Worm (Caenorhabditis elegans) whole organism, late embryonic: ENCODE data around the gene ZK228.1.
A peak's percentile ranks its signal among the peaks of the same experiment; 100 is the strongest.

ENCODE experiments used
- C38D4.7 ChIP-seq: fragments of 200-800 bp; sonication (Bioruptor generic); optimal IDR thresholded peaks from 2 replicates; lab custom pipeline; 2018; ENCODE audit warnings: mild to moderate bottlenecking, missing genetic modification characterization, moderate library complexity, missing compliant biosample characterization
- F13H6.1 ChIP-seq: sonication (generic microtip); optimal IDR thresholded peaks from 2 replicates; lab custom pipeline; 2016; ENCODE audit warnings: missing genetic modification characterization, missing compliant biosample characterization
- K02D7.2 ChIP-seq: sonication (generic microtip); optimal IDR thresholded peaks from 2 replicates; lab custom pipeline; 2017; ENCODE audit warnings: mild to moderate bottlenecking, missing genetic modification characterization, missing compliant biosample characterization
- K09A11.1 ChIP-seq: sonication (generic microtip); optimal IDR thresholded peaks from 2 replicates; lab custom pipeline; 2017; ENCODE audit warnings: antibody characterized with exemption, mild to moderate bottlenecking, missing genetic modification characterization, missing compliant biosample characterization; ENCODE audit not compliant: insufficient read depth
- ama-1 ChIP-seq: fragments of 150-350 bp; optimal IDR thresholded peaks from 2 replicates; lab custom pipeline; 2014
- ceh-14 ChIP-seq: sonication (generic microtip); optimal IDR thresholded peaks from 2 replicates; lab custom pipeline; 2016; ENCODE audit warnings: missing genotype, missing genetic modification characterization, missing compliant biosample characterization
- ceh-19 ChIP-seq: fragments of 200-800 bp; sonication (Bioruptor generic); optimal IDR thresholded peaks from 2 replicates; lab custom pipeline; 2018; ENCODE audit warnings: mild to moderate bottlenecking, missing genetic modification characterization, missing compliant biosample characterization
- ceh-2 ChIP-seq: sonication (generic microtip); optimal IDR thresholded peaks from 2 replicates; lab custom pipeline; 2016; ENCODE audit warnings: missing genotype, missing genetic modification characterization, missing compliant biosample characterization
- ceh-30 ChIP-seq: fragments of 150-350 bp; optimal IDR thresholded peaks from 2 replicates; lab custom pipeline; 2014; ENCODE audit warnings: missing biosample characterization, missing genetic modification characterization
- ceh-31 ChIP-seq: sonication (generic microtip); optimal IDR thresholded peaks from 2 replicates; lab custom pipeline; 2016; ENCODE audit warnings: missing genetic modification characterization, missing compliant biosample characterization
- ceh-34 ChIP-seq: sonication (generic microtip); optimal IDR thresholded peaks from 2 replicates; lab custom pipeline; 2016; ENCODE audit warnings: mild to moderate bottlenecking, missing genetic modification characterization, missing compliant biosample characterization
- ceh-48 ChIP-seq: sonication (generic microtip); optimal IDR thresholded peaks from 2 replicates; lab custom pipeline; 2016; ENCODE audit warnings: missing genetic modification characterization, inconsistent platforms, missing compliant biosample characterization
- ceh-9 ChIP-seq: sonication (generic microtip); optimal IDR thresholded peaks from 2 replicates; lab custom pipeline; 2016; ENCODE audit warnings: mild to moderate bottlenecking, missing genetic modification characterization, inconsistent platforms, missing compliant biosample characterization
- elt-2 ChIP-seq: sonication (generic microtip); optimal IDR thresholded peaks from 2 replicates; lab custom pipeline; 2016; ENCODE audit warnings: missing genetic modification reagents, missing genetic modification characterization, missing compliant biosample characterization
- elt-4 ChIP-seq: sonication (generic microtip); optimal IDR thresholded peaks from 2 replicates; lab custom pipeline; 2016; ENCODE audit warnings: missing genetic modification characterization, missing compliant biosample characterization
- eyg-1 ChIP-seq: sonication (generic microtip); optimal IDR thresholded peaks from 2 replicates; lab custom pipeline; 2016; ENCODE audit warnings: missing genotype, missing genetic modification characterization, missing compliant biosample characterization
- fax-1 ChIP-seq: sonication (generic microtip); optimal IDR thresholded peaks from 2 replicates; lab custom pipeline; 2016; ENCODE audit warnings: missing genotype, missing genetic modification characterization, missing compliant biosample characterization
- fkh-10 ChIP-seq: fragments of 150-350 bp; optimal IDR thresholded peaks from 2 replicates; lab custom pipeline; 2014; ENCODE audit warnings: missing biosample characterization, missing genetic modification reagents, missing genetic modification characterization
- fkh-6 ChIP-seq: sonication (generic microtip); optimal IDR thresholded peaks from 2 replicates; lab custom pipeline; 2016; ENCODE audit warnings: missing genetic modification characterization, missing compliant biosample characterization
- gmeb-2 ChIP-seq: sonication (generic microtip); optimal IDR thresholded peaks from 2 replicates; lab custom pipeline; 2016; ENCODE audit warnings: missing genetic modification characterization, inconsistent platforms, missing compliant biosample characterization
- hlh-15 ChIP-seq: sonication (generic microtip); optimal IDR thresholded peaks from 2 replicates; lab custom pipeline; 2016; ENCODE audit warnings: missing genetic modification characterization, missing compliant biosample characterization
- hlh-6 ChIP-seq: sonication (generic microtip); optimal IDR thresholded peaks from 2 replicates; lab custom pipeline; 2016; ENCODE audit warnings: missing genotype, missing genetic modification characterization, missing compliant biosample characterization
- hlh-8 ChIP-seq: sonication (generic microtip); optimal IDR thresholded peaks from 2 replicates; lab custom pipeline; 2016; ENCODE audit warnings: missing genotype, missing genetic modification characterization, missing compliant biosample characterization
- nfya-1 ChIP-seq: sonication (generic microtip); optimal IDR thresholded peaks from 2 replicates; lab custom pipeline; 2017; ENCODE audit warnings: missing genetic modification characterization, mild to moderate bottlenecking, missing compliant biosample characterization, antibody characterized with exemption, moderate library complexity
- nhr-232 ChIP-seq: sonication (generic microtip); optimal IDR thresholded peaks from 2 replicates; lab custom pipeline; 2016; ENCODE audit warnings: missing genetic modification characterization, missing compliant biosample characterization
- pag-3 ChIP-seq: sonication (generic microtip); optimal IDR thresholded peaks from 2 replicates; lab custom pipeline; 2016; ENCODE audit warnings: missing compliant biosample characterization, missing genetic modification characterization, borderline replicate concordance
- pat-9 ChIP-seq: fragments of 200-800 bp; sonication (Bioruptor generic); optimal IDR thresholded peaks from 2 replicates; lab custom pipeline; 2018; ENCODE audit warnings: mild to moderate bottlenecking, missing genetic modification characterization, moderate library complexity, missing compliant biosample characterization
- pqm-1 ChIP-seq: sonication (generic microtip); optimal IDR thresholded peaks from 2 replicates; lab custom pipeline; 2016; ENCODE audit warnings: missing genetic modification characterization, missing compliant biosample characterization
- pros-1 ChIP-seq: fragments of 150-350 bp; optimal IDR thresholded peaks from 2 replicates; lab custom pipeline; 2014; ENCODE audit warnings: missing biosample characterization, missing genetic modification reagents, missing genetic modification characterization
- ref-2 ChIP-seq: sonication (generic microtip); optimal IDR thresholded peaks from 2 replicates; lab custom pipeline; 2016; ENCODE audit warnings: missing genetic modification characterization, missing compliant biosample characterization
- rnt-1 ChIP-seq: sonication (generic microtip); optimal IDR thresholded peaks from 2 replicates; lab custom pipeline; 2016; ENCODE audit warnings: missing genetic modification characterization, missing compliant biosample characterization
- sdc-2 ChIP-seq: sonication (generic microtip); optimal IDR thresholded peaks from 2 replicates; lab custom pipeline; 2016; ENCODE audit warnings: missing genotype, missing genetic modification characterization, missing compliant biosample characterization
- sox-2 ChIP-seq: fragments of 200-800 bp; sonication (Bioruptor generic); IDR thresholded peaks from 2 replicates; pipeline ENCODE4 v1.3.6; 2022; ENCODE audit warnings: missing genetic modification reagents, missing genetic modification characterization, missing compliant biosample characterization
- sox-4 ChIP-seq: sonication (generic microtip); optimal IDR thresholded peaks from 2 replicates; lab custom pipeline; 2017; ENCODE audit warnings: mild to moderate bottlenecking, missing genetic modification characterization, inconsistent platforms, missing compliant biosample characterization
- tbx-2 ChIP-seq: sonication (generic microtip); optimal IDR thresholded peaks from 2 replicates; lab custom pipeline; 2016; ENCODE audit warnings: missing genetic modification characterization, missing compliant biosample characterization
- tbx-7 ChIP-seq: sonication (generic microtip); optimal IDR thresholded peaks from 2 replicates; lab custom pipeline; 2016; ENCODE audit warnings: missing genotype, missing genetic modification characterization, missing compliant biosample characterization
- unc-3 ChIP-seq, 2 experiments: fragments of 200-800 bp in 1 of 2; sonication (Bioruptor generic) in 1 of 2; sonication (generic microtip) in 1 of 2; conservative IDR thresholded peaks in 1 of 2; optimal IDR thresholded peaks in 1 of 2; 2 replicates each; pipeline versions ENCODE4 v1.3.6 to Lab custom; 2016 to 2022; ENCODE audit warnings: missing compliant biosample characterization in 2 of 2, missing genetic modification characterization in 2 of 2, missing genetic modification reagents in 1 of 2
- unc-42 ChIP-seq: sonication (generic microtip); optimal IDR thresholded peaks from 2 replicates; lab custom pipeline; 2016; ENCODE audit warnings: missing genotype, missing genetic modification characterization, missing compliant biosample characterization
- unc-86 ChIP-seq: sonication (generic microtip); optimal IDR thresholded peaks from 2 replicates; lab custom pipeline; 2016; ENCODE audit warnings: missing genetic modification characterization, missing compliant biosample characterization
- ztf-16 ChIP-seq: sonication (generic microtip); optimal IDR thresholded peaks from 2 replicates; lab custom pipeline; 2017; ENCODE audit warnings: missing genetic modification characterization, missing compliant biosample characterization

ZK228.1 gene

ce11 chrV:18476090-18476489, 31.9 kb downstream of the ZK228.1 start, which contains the start of gene srh-179:
srh-179 (plus strand) TSS chrV:18476390.
- TF ChIP-seq ztf-16 (tag; lab: Kevin White, UChicago) (no peak), hlh-8 (tag; lab: Kevin White, UChicago) (no peak), K02D7.2 (tag; lab: Kevin White, UChicago) (no peak), tbx-2 (tag; lab: Kevin White, UChicago) (no peak), pat-9 (no peak), hlh-6 (tag; lab: Kevin White, UChicago) (no peak), sox-4 (tag; lab: Kevin White, UChicago) (no peak), ceh-31 (no peak), F13H6.1 (tag; lab: Kevin White, UChicago) (no peak), hlh-15 (no peak), ama-1 (lab: Kevin White, UChicago) (no peak), ceh-30 (no peak), tbx-7 (tag; lab: Kevin White, UChicago) (no peak), sox-2 (GFP tag; lab: Robert Waterston, UW) (no peak), ceh-9 (tag; lab: Kevin White, UChicago) (no peak), ceh-2 (tag; lab: Kevin White, UChicago) (no peak)

ce11 chrV:18480231-18480630, 36.0 kb downstream of the ZK228.1 start, which contains the start of gene srh-178:
srh-178 (minus strand) TSS chrV:18480331.
- TF ChIP-seq nhr-232 (tag; lab: Kevin White, UChicago) (no peak), ref-2 (tag; lab: Kevin White, UChicago) (no peak), hlh-8 (tag; lab: Kevin White, UChicago) (no peak), fkh-10 (no peak), ceh-31 (no peak), C38D4.7 (GFP tag; lab: Kevin White, UChicago) (no peak), K09A11.1 (tag; lab: Kevin White, UChicago) (no peak), ceh-30 (no peak)

- TF ChIP-seq elt-4 (tag; lab: Kevin White, UChicago) (no peak), sdc-2 (tag; lab: Kevin White, UChicago) (no peak), ceh-14 (tag; lab: Kevin White, UChicago) (no peak), nfya-1 (tag; lab: Kevin White, UChicago) (no peak), ceh-30 (no peak), gmeb-2 (tag; lab: Kevin White, UChicago) (no peak)
- TF ChIP-seq, all 69 proteins: peak for 0
These were observed 42.9 kb downstream of the ZK228.1 start, which contains the start of gene Y51A2D.18 for ce11 chrV:18487158-18487557. Y51A2D.18 (minus strand) TSS chrV:18487258.

- TF ChIP-seq pros-1 (peak; percentile 4), unc-86 (tag; lab: Kevin White, UChicago) (peak; percentile 6), pqm-1 (tag; lab: Kevin White, UChicago) (no peak), elt-2 (tag; lab: Kevin White, UChicago) (no peak), ceh-48 (tag; lab: Kevin White, UChicago) (peak; percentile 86), eyg-1 (no peak), pag-3 (tag; lab: Kevin White, UChicago) (no peak), ceh-2 (tag; lab: Kevin White, UChicago) (no peak), ceh-34 (no peak), ceh-19 (GFP tag; lab: Kevin White, UChicago) (peak; percentile 20), fkh-6 (no peak), nfya-1 (tag; lab: Kevin White, UChicago) (peak; percentile 75), fax-1 (no peak), rnt-1 (tag; lab: Kevin White, UChicago) (no peak), ceh-31 (peak; percentile 29), unc-42 (tag; lab: Kevin White, UChicago) (peak; percentile 66), unc-3 (GFP tag; conservative IDR thresholded peaks at IDR 0.05; lab: Robert Waterston, UW) (no peak), unc-3 (tag; optimal IDR thresholded peaks at IDR 0.05; lab: Kevin White, UChicago) (no peak)
These were observed 46.1 kb downstream of the ZK228.1 start for ce11 chrV:18490284-18490832.
